Worm (Caenorhabditis elegans): ENCODE measurements around the gene scl-6.

DNA sequence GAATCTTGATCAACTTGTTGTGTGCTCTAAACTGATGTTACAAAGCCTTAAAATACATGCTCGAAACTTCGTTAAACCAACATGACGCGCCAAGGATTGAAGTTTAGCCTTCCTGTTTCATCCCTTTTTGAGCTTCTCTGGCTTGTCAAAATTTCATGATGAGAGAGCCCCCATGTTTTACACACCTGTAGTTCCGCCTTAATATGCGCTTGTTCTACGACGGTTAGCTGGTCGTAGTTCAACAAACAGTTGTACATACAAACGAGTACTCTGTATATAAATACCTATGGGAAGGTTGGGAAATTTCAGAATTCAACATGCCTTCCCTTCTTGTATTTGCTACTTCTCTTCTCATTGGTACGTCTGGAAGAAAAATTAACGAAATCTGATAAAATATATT lies at the start of gene scl-6:
- no peak for TF ChIP-seq ama-1 (optimal IDR thresholded peaks at IDR 0.05)
- TF ChIP-seq ceh-36 (tag; optimal IDR thresholded peaks at IDR 0.05): no peak
- no peak for TF ChIP-seq aly-1 (tag; optimal IDR thresholded peaks at IDR 0.05)
- TF ChIP-seq scrt-1 (GFP tag; IDR thresholded peaks at IDR 0.05): no peak
- TF ChIP-seq tra-4 (tag; optimal IDR thresholded peaks at IDR 0.05): no peak
- TF ChIP-seq ets-7 (tag; optimal IDR thresholded peaks at IDR 0.05): no peak
